Worm (Caenorhabditis elegans) whole organism, mixed stage, embryonic: ENCODE data around the gene T19D12.1.

Experiments
- blmp-1 ChIP-seq: fragments of 150-350 bp; optimal IDR thresholded peaks from 2 replicates; lab custom pipeline; 2014; ENCODE audit warnings: missing biosample characterization, missing genetic modification characterization
- ces-1 ChIP-seq: fragments of 150-350 bp; optimal IDR thresholded peaks from 2 replicates; lab custom pipeline; 2014; ENCODE audit warnings: missing biosample characterization, missing genetic modification reagents, missing genetic modification characterization
- elt-3 ChIP-seq: fragments of 150-350 bp; optimal IDR thresholded peaks from 2 replicates; lab custom pipeline; 2014; ENCODE audit warnings: missing biosample characterization, missing genetic modification characterization
- lsy-2 ChIP-seq: fragments of 150-350 bp; optimal IDR thresholded peaks from 2 replicates; lab custom pipeline; 2014; ENCODE audit warnings: missing biosample characterization, missing genetic modification characterization
- mls-2 ChIP-seq: sonication (generic microtip); optimal IDR thresholded peaks from 2 replicates; lab custom pipeline; 2016; ENCODE audit warnings: mild to moderate bottlenecking, missing genetic modification characterization, moderate library complexity, missing compliant biosample characterization
- nhr-237 ChIP-seq: fragments of 150-350 bp; optimal IDR thresholded peaks from 2 replicates; lab custom pipeline; 2014; ENCODE audit warnings: missing biosample characterization, missing genetic modification characterization
- nhr-28 ChIP-seq: fragments of 150-350 bp; optimal IDR thresholded peaks from 2 replicates; lab custom pipeline; 2014; ENCODE audit warnings: missing biosample characterization, missing genetic modification characterization
- nhr-76 ChIP-seq: sonication (generic microtip); optimal IDR thresholded peaks from 2 replicates; lab custom pipeline; 2017; ENCODE audit warnings: missing biosample characterization, missing genetic modification characterization
- pha-4 ChIP-seq: fragments of 150-350 bp; optimal IDR thresholded peaks from 2 replicates; lab custom pipeline; 2018; ENCODE audit warnings: missing biosample characterization, missing genetic modification reagents, missing genetic modification characterization
- snpc-4 ChIP-seq: fragments of 150-350 bp; optimal IDR thresholded peaks from 2 replicates; lab custom pipeline; 2014; ENCODE audit warnings: missing biosample characterization, missing genetic modification characterization
- unc-39 ChIP-seq: fragments of 150-350 bp; optimal IDR thresholded peaks from 2 replicates; lab custom pipeline; 2014; ENCODE audit warnings: missing biosample characterization, missing genetic modification characterization

DNA sequence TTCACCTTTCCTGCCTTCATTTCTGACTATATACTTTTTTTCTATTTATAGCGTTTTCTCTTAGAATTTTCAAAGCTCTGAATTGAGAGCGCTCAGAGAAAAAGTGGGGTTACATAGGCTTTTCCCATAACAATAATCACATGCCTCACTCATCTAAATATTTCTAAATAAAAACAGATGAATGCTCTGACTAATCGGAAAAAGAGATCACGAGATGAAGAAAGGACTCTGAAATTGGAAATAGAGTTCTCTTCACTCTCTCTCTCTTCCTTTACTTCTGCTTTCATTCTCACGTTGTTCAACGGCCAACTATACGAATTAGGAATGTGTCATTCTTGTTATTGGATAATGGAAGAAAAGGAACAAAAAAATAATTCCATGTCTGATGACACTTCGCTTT is 22.4 kb downstream of the T19D12.1 start:
- TF ChIP-seq mls-2 (tag; lab: Kevin White, UChicago) (no peak), nhr-76 (tag; lab: Kevin White, UChicago) (no peak), snpc-4 (tag; lab: Kevin White, UChicago) (no peak), nhr-237 (tag; lab: Kevin White, UChicago) (no peak), unc-39 (tag; lab: Kevin White, UChicago) (no peak), elt-3 (no peak), lsy-2 (tag; lab: Kevin White, UChicago) (no peak), ces-1 (GFP tag; lab: Kevin White, UChicago) (no peak), blmp-1 (tag; lab: Kevin White, UChicago) (no peak), nhr-28 (no peak), pha-4 (no peak)
